Fruit fly (Drosophila melanogaster): Measurements from ENCODE around the gene CG6769.

CG6769 gene

DNA sequence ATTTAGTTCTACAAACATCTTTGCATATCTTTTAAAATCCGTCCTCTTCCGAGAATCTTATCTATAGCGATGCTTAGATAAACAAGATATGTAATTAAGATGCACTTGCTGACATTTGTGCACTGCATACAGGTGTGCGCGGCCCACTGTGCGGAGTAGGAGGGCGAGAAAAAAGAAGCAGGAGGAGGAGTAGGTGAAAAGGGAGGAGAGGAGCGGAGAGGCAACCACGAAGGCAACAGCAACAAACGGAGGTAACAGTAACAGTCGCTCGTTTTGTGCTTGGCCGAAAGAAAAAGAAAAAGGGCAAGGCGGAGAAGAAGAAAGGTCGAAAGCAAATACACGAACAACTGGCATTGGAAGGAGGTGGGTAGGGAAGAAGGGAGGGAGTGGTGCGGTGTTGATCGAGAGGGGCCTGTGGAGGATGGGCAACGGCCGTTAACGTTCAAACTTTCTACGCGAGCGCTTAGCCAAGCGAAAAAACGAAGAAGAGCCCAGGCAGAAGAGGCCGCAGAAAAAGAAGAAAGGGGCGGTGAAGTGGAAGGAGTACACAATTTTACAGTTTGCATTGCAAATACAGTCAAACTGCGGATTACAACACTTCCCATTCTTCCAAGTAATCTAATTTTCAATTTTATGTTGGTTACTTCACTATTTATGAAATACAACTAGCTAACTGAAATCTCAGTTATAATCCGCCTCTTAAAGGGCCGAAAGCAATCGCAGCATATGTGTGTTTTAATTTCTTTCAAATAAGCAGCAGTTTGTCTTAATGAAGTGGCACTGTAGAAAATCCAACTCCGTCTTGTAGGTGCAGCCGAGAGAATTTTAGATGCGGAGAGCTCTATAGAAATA is 28.4 kb upstream of the CG6769 start (continued):
- TF ChIP-seq CG11695 (GFP tag; IDR thresholded peaks at IDR 0.05) (no peak), CG3163 (GFP tag; optimal IDR thresholded peaks at IDR 0.05) (no peak), ssp (GFP tag; IDR thresholded peaks at IDR 0.05) (no peak), CG7357 (GFP tag; IDR thresholded peaks at IDR 0.05) (no peak), CG13894 (tag; optimal IDR thresholded peaks at IDR 0.05) (no peak), CG15269 (tag; optimal IDR thresholded peaks at IDR 0.05) (no peak), CG2129 (GFP tag; IDR thresholded peaks at IDR 0.05; ENCODE audit: partially characterized antibody) (no peak), pb (GFP tag; optimal IDR thresholded peaks at IDR 0.05) (no peak), CG2678 (tag; optimal IDR thresholded peaks at IDR 0.05) (peak; percentile 7), Six4 (GFP tag; optimal IDR thresholded peaks at IDR 0.05) (no peak), crc (GFP tag; optimal IDR thresholded peaks at IDR 0.05) (no peak), scrt (GFP tag; optimal IDR thresholded peaks at IDR 0.05) (no peak), ab (GFP tag; optimal IDR thresholded peaks at IDR 0.05) (no peak), tio (GFP tag; optimal IDR thresholded peaks at IDR 0.05) (peak; percentile 3), CG10979 (tag; optimal IDR thresholded peaks at IDR 0.05) (peak; percentile 11), al (GFP tag; IDR thresholded peaks at IDR 0.05) (no peak), psq (GFP tag; optimal IDR thresholded peaks at IDR 0.05) (peak; percentile 83), pros (GFP tag; optimal IDR thresholded peaks at IDR 0.05) (peak; percentile 93), kah (GFP tag; optimal IDR thresholded peaks at IDR 0.05) (no peak), gem (tag; optimal IDR thresholded peaks at IDR 0.05) (peak; percentile 22), ham (GFP tag; IDR thresholded peaks at IDR 0.05) (no peak), chinmo (GFP tag; IDR thresholded peaks at IDR 0.05; ENCODE audit: partially characterized antibody) (0 out of 4 replicates have a peak, but pooled peaks have one; percentile 24), ash1 (GFP tag; optimal IDR thresholded peaks at IDR 0.05) (no peak), CG3995 (GFP tag; optimal IDR thresholded peaks at IDR 0.05) (no peak), so (GFP tag; IDR thresholded peaks at IDR 0.05) (no peak), CG1529 (GFP tag; optimal IDR thresholded peaks at IDR 0.05) (no peak), Eip74EF (GFP tag; optimal IDR thresholded peaks at IDR 0.05) (no peak), tll (GFP tag; optimal IDR thresholded peaks at IDR 0.05) (no peak), Hmr (GFP tag; optimal IDR thresholded peaks at IDR 0.05) (no peak), Sry-β (GFP tag; optimal IDR thresholded peaks at IDR 0.05) (no peak), CG4820 (GFP tag; optimal IDR thresholded peaks at IDR 0.05) (no peak), az2 (GFP tag; optimal IDR thresholded peaks at IDR 0.05) (no peak), CG1602 (GFP tag; optimal IDR thresholded peaks at IDR 0.05) (no peak), kni (GFP tag; optimal IDR thresholded peaks at IDR 0.05) (peak; percentile 75), CG2199 (GFP tag; IDR thresholded peaks at IDR 0.05) (0 out of 3 replicates have a peak, but pooled peaks have one; percentile 31), Bteb2 (GFP tag; optimal IDR thresholded peaks at IDR 0.05) (no peak), CG1233 (GFP tag; optimal IDR thresholded peaks at IDR 0.05) (no peak), Hr78 (GFP tag; optimal IDR thresholded peaks at IDR 0.05) (peak in 1 of 2 experiments; percentile 24), sens (GFP tag) (peak; percentile 82), Ets65A (GFP tag) (peak; percentile 73), CG11247 (GFP tag; IDR thresholded peaks at IDR 0.05) (no peak), sd (tag; optimal IDR thresholded peaks at IDR 0.05) (peak; percentile 33), CG10543 (GFP tag; optimal IDR thresholded peaks at IDR 0.05) (no peak), slbo (GFP tag; IDR thresholded peaks at IDR 0.05) (no peak), Blimp-1 (GFP tag; optimal IDR thresholded peaks at IDR 0.05) (peak; percentile 5), crol (GFP tag; IDR thresholded peaks at IDR 0.05) (peak; percentile 92)

Data from whole organism, embryonic.